Worm (Caenorhabditis elegans) whole organism, early embryonic: ENCODE results near the gene Y43F8B.10.

Experiments used
- B0310.2 ChIP-seq: sonication (generic microtip); optimal IDR thresholded peaks from 2 replicates; lab custom pipeline; 2016; ENCODE audit warnings: mild to moderate bottlenecking, missing genetic modification characterization, missing compliant biosample characterization
- aly-1 ChIP-seq: sonication (generic microtip); optimal IDR thresholded peaks from 2 replicates; lab custom pipeline; 2016; ENCODE audit warnings: missing genetic modification characterization, missing compliant biosample characterization
- ama-1 ChIP-seq: fragments of 150-350 bp; optimal IDR thresholded peaks from 2 replicates; lab custom pipeline; 2014
- ceh-36 ChIP-seq: sonication (generic microtip); optimal IDR thresholded peaks from 2 replicates; lab custom pipeline; 2016; ENCODE audit warnings: missing genetic modification characterization, inconsistent platforms, missing compliant biosample characterization
- ets-7 ChIP-seq: sonication (generic microtip); optimal IDR thresholded peaks from 2 replicates; lab custom pipeline; 2016; ENCODE audit warnings: missing genotype, missing genetic modification characterization, missing compliant biosample characterization
- flt-1 ChIP-seq: fragments of 200-800 bp; sonication (Bioruptor generic); IDR thresholded peaks from 2 replicates; pipeline ENCODE4 v1.3.6; 2022; ENCODE audit warnings: missing genetic modification characterization, missing compliant biosample characterization
- hmbx-1 ChIP-seq: sonication (generic microtip); optimal IDR thresholded peaks from 2 replicates; lab custom pipeline; 2016; ENCODE audit warnings: mild to moderate bottlenecking, missing genetic modification characterization, missing compliant biosample characterization
- hmg-4 ChIP-seq: fragments of 200-800 bp; sonication (Bioruptor generic); optimal IDR thresholded peaks from 2 replicates; lab custom pipeline; 2018; ENCODE audit warnings: mild to moderate bottlenecking, missing genetic modification characterization, missing compliant biosample characterization
- sea-1 ChIP-seq: fragments of 200-800 bp; sonication (Bioruptor generic); conservative IDR thresholded peaks from 2 replicates; pipeline ENCODE4 v1.3.6; 2022; ENCODE audit warnings: missing genetic modification characterization, missing compliant biosample characterization
- tbx-11 ChIP-seq: fragments of 200-800 bp; sonication (Bioruptor generic); IDR thresholded peaks from 2 replicates; pipeline ENCODE4 v1.3.6; 2022; ENCODE audit warnings: missing genetic modification characterization, missing compliant biosample characterization

ce11 chrV:19484507-19484906 is 10.2 kb downstream of the Y43F8B.10 start, which contains the start of gene Y43F8B.17:
- no peak for TF ChIP-seq hmbx-1
- no peak for TF ChIP-seq B0310.2 (tag; lab: Kevin White, UChicago)
- no peak for TF ChIP-seq flt-1 (GFP tag; lab: Robert Waterston, UW)
- no peak for TF ChIP-seq ets-7
- no peak for TF ChIP-seq sea-1 (GFP tag; lab: Robert Waterston, UW)
- TF ChIP-seq tbx-11 (GFP tag; lab: Robert Waterston, UW), result no peak
- no peak for TF ChIP-seq ceh-36 (tag; lab: Kevin White, UChicago)
- no peak for TF ChIP-seq ama-1 (lab: Kevin White, UChicago)
- no peak for TF ChIP-seq aly-1 (tag; lab: Kevin White, UChicago)
- no peak for TF ChIP-seq hmg-4 (GFP tag; lab: Kevin White, UChicago)
